Worm (Caenorhabditis elegans) whole organism, L2 larva: Measurements from ENCODE around the gene T23B5.3.
A peak's percentile ranks its signal among the peaks of the same experiment; 100 is the strongest.

Experiments
- C34F6.9 ChIP-seq: fragments of 150-350 bp; optimal IDR thresholded peaks from 2 replicates; lab custom pipeline; 2014; ENCODE audit warnings: missing biosample characterization, missing genetic modification characterization
- ZK546.5 ChIP-seq: sonication (generic microtip); optimal IDR thresholded peaks from 2 replicates; lab custom pipeline; 2017; ENCODE audit warnings: missing biosample characterization, missing genetic modification characterization
- alr-1 ChIP-seq: fragments of 150-350 bp; optimal IDR thresholded peaks from 2 replicates; lab custom pipeline; 2014; ENCODE audit warnings: missing biosample characterization, missing genetic modification characterization
- aly-2 ChIP-seq: fragments of 150-350 bp; optimal IDR thresholded peaks from 2 replicates; lab custom pipeline; 2014; ENCODE audit warnings: missing biosample characterization, missing genetic modification characterization
- ama-1 ChIP-seq: fragments of 150-350 bp; optimal IDR thresholded peaks from 2 replicates; lab custom pipeline; 2018; ENCODE audit warnings: inconsistent platforms
- blmp-1 ChIP-seq: sonication (generic microtip); optimal IDR thresholded peaks from 2 replicates; lab custom pipeline; 2017; ENCODE audit warnings: missing genetic modification characterization, mild to moderate bottlenecking, missing compliant biosample characterization, antibody characterized with exemption, moderate library complexity; ENCODE audit not compliant: insufficient read depth
- ceh-82 ChIP-seq: fragments of 150-350 bp; optimal IDR thresholded peaks from 2 replicates; lab custom pipeline; 2014; ENCODE audit warnings: missing biosample characterization, missing genetic modification characterization
- crh-2 ChIP-seq: sonication (generic microtip); optimal IDR thresholded peaks from 2 replicates; lab custom pipeline; 2017; ENCODE audit warnings: missing biosample characterization, missing genetic modification characterization
- egl-27 ChIP-seq: sonication (generic microtip); optimal IDR thresholded peaks from 3 replicates; lab custom pipeline; 2017; ENCODE audit warnings: missing biosample characterization, missing genetic modification reagents, missing genetic modification characterization
- elt-1 ChIP-seq: fragments of 150-350 bp; optimal IDR thresholded peaks from 2 replicates; lab custom pipeline; 2014; ENCODE audit warnings: missing biosample characterization, missing genetic modification characterization
- elt-3 ChIP-seq: sonication (generic microtip); optimal IDR thresholded peaks from 2 replicates; lab custom pipeline; 2017; ENCODE audit warnings: missing biosample characterization, missing genetic modification characterization
- fos-1 ChIP-seq: fragments of 150-350 bp; optimal IDR thresholded peaks from 2 replicates; lab custom pipeline; 2014; ENCODE audit warnings: missing biosample characterization, missing genetic modification characterization
- lin-11 ChIP-seq: fragments of 150-350 bp; sonication (generic microtip); optimal IDR thresholded peaks from 2 replicates; lab custom pipeline; 2014; ENCODE audit warnings: missing biosample characterization, missing genetic modification characterization, inconsistent platforms, mixed read lengths
- lin-39 ChIP-seq: fragments of 150-350 bp; optimal IDR thresholded peaks from 2 replicates; lab custom pipeline; 2014; ENCODE audit warnings: missing biosample characterization, missing genetic modification reagents, missing genetic modification characterization
- lsy-2 ChIP-seq, 2 experiments: fragments of 150-350 bp in 1 of 2; sonication (generic microtip) in 1 of 2; optimal IDR thresholded peaks; 2 replicates each; lab custom pipeline; 2014 to 2017; ENCODE audit warnings: missing biosample characterization in 2 of 2, missing genetic modification characterization in 2 of 2
- mdl-1 ChIP-seq, 2 experiments: fragments of 150-350 bp in 1 of 2; sonication (generic microtip) in 1 of 2; optimal IDR thresholded peaks; 2 replicates each; lab custom pipeline; 2017; ENCODE audit warnings: missing biosample characterization in 2 of 2, missing genetic modification characterization in 2 of 2
- nhr-10 ChIP-seq: sonication (generic microtip); optimal IDR thresholded peaks from 2 replicates; lab custom pipeline; 2017; ENCODE audit warnings: missing biosample characterization, missing genetic modification characterization
- nhr-11 ChIP-seq: fragments of 150-350 bp; optimal IDR thresholded peaks from 2 replicates; lab custom pipeline; 2014; ENCODE audit warnings: missing biosample characterization, missing genetic modification characterization
- nhr-129 ChIP-seq: fragments of 150-350 bp; optimal IDR thresholded peaks from 2 replicates; lab custom pipeline; 2014; ENCODE audit warnings: missing biosample characterization, missing genetic modification characterization
- nhr-21 ChIP-seq: fragments of 150-350 bp; optimal IDR thresholded peaks from 2 replicates; lab custom pipeline; 2014; ENCODE audit warnings: missing biosample characterization, missing genetic modification characterization
- nhr-23 ChIP-seq: fragments of 150-350 bp; optimal IDR thresholded peaks from 2 replicates; lab custom pipeline; 2014; ENCODE audit warnings: missing biosample characterization, missing genetic modification reagents, missing genetic modification characterization
- nhr-77 ChIP-seq: fragments of 150-350 bp; optimal IDR thresholded peaks from 2 replicates; lab custom pipeline; 2014; ENCODE audit warnings: missing biosample characterization, missing genetic modification characterization
- sem-4 ChIP-seq: fragments of 150-350 bp; optimal IDR thresholded peaks from 2 replicates; lab custom pipeline; 2014; ENCODE audit warnings: missing biosample characterization, missing genetic modification reagents, missing genetic modification characterization
- sma-3 ChIP-seq: sonication (generic microtip); optimal IDR thresholded peaks from 2 replicates; lab custom pipeline; 2016; ENCODE audit warnings: missing genetic modification reagents, missing genetic modification characterization, missing compliant biosample characterization
- sma-9 ChIP-seq, 2 experiments: fragments of 150-350 bp in 1 of 2; sonication (generic microtip) in 1 of 2; optimal IDR thresholded peaks; 2 replicates each; lab custom pipeline; 2014 to 2016; ENCODE audit warnings: missing genetic modification characterization in 2 of 2, mild to moderate bottlenecking in 1 of 2, missing biosample characterization in 1 of 2, missing compliant biosample characterization in 1 of 2, missing genetic modification reagents in 1 of 2, moderate library complexity in 1 of 2
- snpc-4 ChIP-seq: fragments of 150-350 bp; optimal IDR thresholded peaks from 2 replicates; lab custom pipeline; 2014; ENCODE audit warnings: missing biosample characterization, missing genetic modification characterization
- unc-39 ChIP-seq: fragments of 150-350 bp; optimal IDR thresholded peaks from 2 replicates; lab custom pipeline; 2014; ENCODE audit warnings: missing biosample characterization, missing genetic modification characterization
- unc-55 ChIP-seq: fragments of 150-350 bp; sonication (generic microtip); optimal IDR thresholded peaks from 3 replicates; lab custom pipeline; 2014; ENCODE audit warnings: missing biosample characterization, missing genetic modification reagents, missing genetic modification characterization
- zag-1 ChIP-seq: fragments of 150-350 bp; optimal IDR thresholded peaks from 2 replicates; lab custom pipeline; 2014; ENCODE audit warnings: missing biosample characterization, missing genetic modification characterization
- ztf-11 ChIP-seq: sonication (generic microtip); optimal IDR thresholded peaks from 2 replicates; lab custom pipeline; 2017; ENCODE audit warnings: missing biosample characterization, missing genetic modification characterization
- ztf-4 ChIP-seq: fragments of 150-350 bp; optimal IDR thresholded peaks from 2 replicates; lab custom pipeline; 2014; ENCODE audit warnings: missing biosample characterization, missing genetic modification characterization

T23B5.3 gene

ce11 chrIV:12725228-12725627 lies 36.8 kb downstream of the T23B5.3 start:
- no peak for TF ChIP-seq sma-9 (GFP tag; optimal IDR thresholded peaks at IDR 0.05; lab: Kevin White, UChicago)
- TF ChIP-seq sma-9 (tag; optimal IDR thresholded peaks at IDR 0.05; lab: Kevin White, UChicago) = no peak
- TF ChIP-seq nhr-129 (tag; lab: Kevin White, UChicago) = no peak
- no peak for TF ChIP-seq blmp-1
- no peak for TF ChIP-seq lin-39 (tag; lab: Kevin White, UChicago)
- TF ChIP-seq zag-1 (tag; lab: Kevin White, UChicago) = no peak
- TF ChIP-seq ztf-4 (tag; lab: Kevin White, UChicago) = no peak
- no peak for TF ChIP-seq nhr-77 (tag; lab: Kevin White, UChicago)

ce11 chrIV:12725925-12726324 lies 37.5 kb downstream of the T23B5.3 start:
- TF ChIP-seq ztf-11 (tag; lab: Kevin White, UChicago) = no peak
- no peak for TF ChIP-seq C34F6.9 (tag; lab: Kevin White, UChicago)
- no peak for TF ChIP-seq ama-1
- TF ChIP-seq snpc-4 (tag; lab: Kevin White, UChicago) = no peak
- no peak for TF ChIP-seq alr-1 (tag; lab: Kevin White, UChicago)
- TF ChIP-seq, all 48 proteins: peak for 0

ce11 chrIV:12728162-12728561 lies 39.7 kb downstream of the T23B5.3 start:
- TF ChIP-seq lsy-2 (tag; optimal IDR thresholded peaks at IDR 0.05; lab: Kevin White, UChicago) = no peak
- TF ChIP-seq fos-1 = peak; percentile 80

- TF ChIP-seq sma-9 (GFP tag; optimal IDR thresholded peaks at IDR 0.05; lab: Kevin White, UChicago) (no peak), sma-9 (tag; optimal IDR thresholded peaks at IDR 0.05; lab: Kevin White, UChicago) (no peak), C34F6.9 (tag; lab: Kevin White, UChicago) (no peak), unc-39 (tag; lab: Kevin White, UChicago) (no peak)
These were observed 53.0 kb downstream of the T23B5.3 start, which contains the start of gene T23F6.5 for ce11 chrIV:12741438-12741837. Gene T23F6.5, minus strand, starts transcription at chrIV:12741538.

- TF ChIP-seq unc-39 (tag; lab: Kevin White, UChicago) (no peak), egl-27 (no peak), mdl-1 (tag; optimal IDR thresholded peaks at IDR 0.05; lab: Kevin White, UChicago) (no peak), ceh-82 (tag; lab: Kevin White, UChicago) (no peak), nhr-10 (no peak), nhr-23 (tag; lab: Kevin White, UChicago) (no peak), elt-3 (tag; lab: Kevin White, UChicago) (no peak), elt-1 (tag; lab: Kevin White, UChicago) (no peak), nhr-11 (tag; lab: Kevin White, UChicago) (no peak), crh-2 (tag; lab: Kevin White, UChicago) (no peak), unc-55 (no peak), ztf-4 (tag; lab: Kevin White, UChicago) (no peak), aly-2 (tag; lab: Kevin White, UChicago) (no peak), ZK546.5 (tag; lab: Kevin White, UChicago) (no peak), sma-3 (no peak)
These were observed 55.2 kb downstream of the T23B5.3 start for ce11 chrIV:12743680-12744079.

ce11 chrIV:12744713-12745112 lies 56.2 kb downstream of the T23B5.3 start, which contains the start of gene C36H8.1:
Gene C36H8.1, minus strand, starts transcription at chrIV:12744813.
- TF ChIP-seq nhr-21 (tag; lab: Kevin White, UChicago) (no peak), alr-1 (tag; lab: Kevin White, UChicago) (no peak), mdl-1 (tag; optimal IDR thresholded peaks at IDR 0.05; lab: Kevin White, UChicago) (no peak), sma-9 (GFP tag; optimal IDR thresholded peaks at IDR 0.05; lab: Kevin White, UChicago) (no peak), sma-9 (tag; optimal IDR thresholded peaks at IDR 0.05; lab: Kevin White, UChicago) (no peak), egl-27 (no peak), lin-11 (tag; lab: Kevin White, UChicago) (no peak), nhr-10 (no peak), snpc-4 (tag; lab: Kevin White, UChicago) (no peak), sem-4 (tag; lab: Kevin White, UChicago) (no peak), lsy-2 (tag; optimal IDR thresholded peaks at IDR 0.05; lab: Kevin White, UChicago) (no peak), nhr-23 (tag; lab: Kevin White, UChicago) (no peak)
